Worm (Caenorhabditis elegans): Measurements from ENCODE around the gene clec-157.

ce11 chrIII:4879445-4879844 is 35.2 kb upstream of the clec-157 start, which contains the start of gene C35D10.1:
- TF ChIP-seq nhr-12 (tag; optimal IDR thresholded peaks at IDR 0.05) (no peak), blmp-1 (tag; optimal IDR thresholded peaks at IDR 0.05; ENCODE audit: insufficient read depth) (no peak), ztf-11 (tag; optimal IDR thresholded peaks at IDR 0.05) (no peak), unc-39 (tag; optimal IDR thresholded peaks at IDR 0.05) (no peak), nhr-25 (tag; optimal IDR thresholded peaks at IDR 0.05) (no peak)

All from whole organism, L2 larva.